Fruit fly (Drosophila melanogaster): Measurements from ENCODE around the gene CG31678.

The CG31678 gene

dm6 chr2L:20638413-20638812 is 37.3 kb downstream of the CG31678 start (continued):
- TF ChIP-seq CG3995 (GFP tag; optimal IDR thresholded peaks at IDR 0.05) (peak; percentile 65), PHDP (tag; optimal IDR thresholded peaks at IDR 0.05) (no peak), org-1 (GFP tag; optimal IDR thresholded peaks at IDR 0.05) (no peak), CG16863 (GFP tag; optimal IDR thresholded peaks at IDR 0.05) (no peak), CG3838 (GFP tag; optimal IDR thresholded peaks at IDR 0.05) (no peak), YL-1 (GFP tag; optimal IDR thresholded peaks at IDR 0.05) (peak; percentile 29), sug (tag; optimal IDR thresholded peaks at IDR 0.05) (no peak), HmgZ (tag; optimal IDR thresholded peaks at IDR 0.05) (no peak), CG9797 (GFP tag; optimal IDR thresholded peaks at IDR 0.05) (peak; percentile 95), jumu (GFP tag; optimal IDR thresholded peaks at IDR 0.05) (no peak), CG12744 (GFP tag; optimal IDR thresholded peaks at IDR 0.05) (no peak), Gsc (GFP tag; IDR thresholded peaks at IDR 0.05) (no peak), lab (GFP tag; optimal IDR thresholded peaks at IDR 0.05) (no peak), lbe (GFP tag; optimal IDR thresholded peaks at IDR 0.05) (no peak), Rx (GFP tag; IDR thresholded peaks at IDR 0.05) (no peak), HmgD (GFP tag; optimal IDR thresholded peaks at IDR 0.05) (peak; percentile 32), BtbVII (GFP tag; optimal IDR thresholded peaks at IDR 0.05) (no peak), Nf-YC (tag; optimal IDR thresholded peaks at IDR 0.05) (no peak), CkIIα-i1 (GFP tag; IDR thresholded peaks at IDR 0.05) (no peak), Kr (GFP tag; optimal IDR thresholded peaks at IDR 0.05) (no peak), zen2 (GFP tag; IDR thresholded peaks at IDR 0.05; ENCODE audit: partially characterized antibody) (no peak), CG9876 (GFP tag; optimal IDR thresholded peaks at IDR 0.05) (no peak), fd64A (GFP tag; optimal IDR thresholded peaks at IDR 0.05) (no peak), CG4328 (GFP tag; optimal IDR thresholded peaks at IDR 0.05) (no peak), cato (GFP tag; optimal IDR thresholded peaks at IDR 0.05; ENCODE audit: borderline replicate concordance) (no peak), fru (optimal IDR thresholded peaks at IDR 0.05) (no peak), dysf (GFP tag; IDR thresholded peaks at IDR 0.05) (no peak), B-H1 (GFP tag; IDR thresholded peaks at IDR 0.05) (no peak), CG2199 (GFP tag; IDR thresholded peaks at IDR 0.05) (peak; percentile 84; the same call in 2 of the 3 replicates), trem (tag; optimal IDR thresholded peaks at IDR 0.05) (peak; percentile 68), unc-4 (GFP tag; IDR thresholded peaks at IDR 0.05; ENCODE audit: partially characterized antibody) (peak; percentile 32; the same call in 1 of the 2 replicates), MBD-R2 (GFP tag; IDR thresholded peaks at IDR 0.05) (peak; percentile 90), yki (optimal IDR thresholded peaks at IDR 0.05) (peak; percentile 53), CG14441 (GFP tag; IDR thresholded peaks at IDR 0.05) (no peak), CG11723 (GFP tag; optimal IDR thresholded peaks at IDR 0.05) (no peak), mirr (GFP tag; optimal IDR thresholded peaks at IDR 0.05) (no peak), unpg (GFP tag; optimal IDR thresholded peaks at IDR 0.05) (no peak), ranshi (GFP tag; IDR thresholded peaks at IDR 0.05) (no peak), Tbp (GFP tag; optimal IDR thresholded peaks at IDR 0.05) (no peak), CG4820 (GFP tag; optimal IDR thresholded peaks at IDR 0.05) (no peak), CG8478 (optimal IDR thresholded peaks at IDR 0.05) (no peak), Sin3A (optimal IDR thresholded peaks at IDR 0.05) (no peak), zfh2 (GFP tag; optimal IDR thresholded peaks at IDR 0.05) (no peak), CG17612 (GFP tag; IDR thresholded peaks at IDR 0.05) (no peak), jigr1 (GFP tag; IDR thresholded peaks at IDR 0.05) (no peak), Fer1 (GFP tag; optimal IDR thresholded peaks at IDR 0.05) (no peak), Antp (GFP tag; optimal IDR thresholded peaks at IDR 0.05) (no peak), Sox102F (GFP tag; optimal IDR thresholded peaks at IDR 0.05) (no peak), Mad (GFP tag; optimal IDR thresholded peaks at IDR 0.05) (no peak), psq (GFP tag; optimal IDR thresholded peaks at IDR 0.05) (no peak), mam (GFP tag; optimal IDR thresholded peaks at IDR 0.05) (no peak), inv (GFP tag; IDR thresholded peaks at IDR 0.05; ENCODE audit: partially characterized antibody) (no peak), hbn (GFP tag; IDR thresholded peaks at IDR 0.05; ENCODE audit: partially characterized antibody) (no peak), ara (GFP tag; IDR thresholded peaks at IDR 0.05) (no peak)

Measured in whole organism, embryonic.